Worm (Caenorhabditis elegans) whole organism, mixed stage, embryonic: ENCODE measurements around the gene Y113G7B.11.
A peak's percentile ranks its signal among the peaks of the same experiment; 100 is the strongest.

ENCODE experiments used
- M03D4.4 ChIP-seq: sonication (generic microtip); optimal IDR thresholded peaks from 2 replicates; lab custom pipeline; 2017; ENCODE audit warnings: mild to moderate bottlenecking, missing genetic modification characterization, missing compliant biosample characterization
- bed-3 ChIP-seq: fragments of 200-800 bp; sonication (Bioruptor generic); optimal IDR thresholded peaks from 3 replicates; lab custom pipeline; 2018; ENCODE audit warnings: mild to moderate bottlenecking, missing genetic modification characterization, moderate library complexity, missing compliant biosample characterization
- blmp-1 ChIP-seq: fragments of 150-350 bp; optimal IDR thresholded peaks from 2 replicates; lab custom pipeline; 2014; ENCODE audit warnings: missing biosample characterization, missing genetic modification characterization
- ceh-39 ChIP-seq: fragments of 150-350 bp; optimal IDR thresholded peaks from 2 replicates; lab custom pipeline; 2014; ENCODE audit warnings: missing biosample characterization, missing genetic modification characterization
- ceh-43 ChIP-seq: fragments of 200-800 bp; sonication (Bioruptor generic); optimal IDR thresholded peaks from 2 replicates; lab custom pipeline; 2018; ENCODE audit warnings: mild to moderate bottlenecking, missing genetic modification characterization, moderate library complexity, missing compliant biosample characterization
- ceh-83 ChIP-seq: fragments of 200-800 bp; sonication (Bioruptor generic); optimal IDR thresholded peaks from 2 replicates; lab custom pipeline; 2018; ENCODE audit warnings: mild to moderate bottlenecking, missing genetic modification characterization, missing compliant biosample characterization
- ces-1 ChIP-seq: fragments of 150-350 bp; optimal IDR thresholded peaks from 2 replicates; lab custom pipeline; 2014; ENCODE audit warnings: missing biosample characterization, missing genetic modification reagents, missing genetic modification characterization
- cnd-1 ChIP-seq: fragments of 200-800 bp; sonication (Bioruptor generic); optimal IDR thresholded peaks from 2 replicates; lab custom pipeline; 2018; ENCODE audit warnings: mild to moderate bottlenecking, missing genetic modification characterization, missing compliant biosample characterization
- drap-1 ChIP-seq: fragments of 200-800 bp; sonication (Bioruptor generic); optimal IDR thresholded peaks from 3 replicates; lab custom pipeline; 2018; ENCODE audit warnings: mild to moderate bottlenecking, missing genetic modification characterization, missing compliant biosample characterization
- elt-3 ChIP-seq: fragments of 150-350 bp; optimal IDR thresholded peaks from 2 replicates; lab custom pipeline; 2014; ENCODE audit warnings: missing biosample characterization, missing genetic modification characterization
- flh-1 ChIP-seq: fragments of 200-800 bp; sonication (Bioruptor generic); optimal IDR thresholded peaks from 2 replicates; lab custom pipeline; 2018; ENCODE audit warnings: mild to moderate bottlenecking, missing genetic modification characterization, moderate library complexity, missing compliant biosample characterization
- ham-2 ChIP-seq: fragments of 200-800 bp; sonication (Bioruptor generic); optimal IDR thresholded peaks from 2 replicates; lab custom pipeline; 2018; ENCODE audit warnings: mild to moderate bottlenecking, missing genetic modification characterization, missing compliant biosample characterization
- hlh-1 ChIP-seq: fragments of 150-350 bp; optimal IDR thresholded peaks from 2 replicates; lab custom pipeline; 2014; ENCODE audit warnings: missing biosample characterization, missing genetic modification reagents, missing genetic modification characterization
- lin-13 ChIP-seq: fragments of 150-350 bp; optimal IDR thresholded peaks from 2 replicates; lab custom pipeline; 2014; ENCODE audit warnings: missing biosample characterization, missing genetic modification characterization
- lin-32 ChIP-seq: fragments of 200-800 bp; sonication (Bioruptor generic); optimal IDR thresholded peaks from 2 replicates; lab custom pipeline; 2018; ENCODE audit warnings: mild to moderate bottlenecking, missing genetic modification characterization, missing compliant biosample characterization
- lsy-2 ChIP-seq: fragments of 150-350 bp; optimal IDR thresholded peaks from 2 replicates; lab custom pipeline; 2014; ENCODE audit warnings: missing biosample characterization, missing genetic modification characterization
- mab-5 ChIP-seq: fragments of 150-350 bp; optimal IDR thresholded peaks from 2 replicates; lab custom pipeline; 2014; ENCODE audit warnings: missing biosample characterization, missing genetic modification characterization
- mep-1 ChIP-seq: fragments of 150-350 bp; optimal IDR thresholded peaks from 2 replicates; lab custom pipeline; 2017; ENCODE audit warnings: missing biosample characterization, missing genetic modification reagents, missing genetic modification characterization, inconsistent platforms
- mls-2 ChIP-seq: sonication (generic microtip); optimal IDR thresholded peaks from 2 replicates; lab custom pipeline; 2016; ENCODE audit warnings: mild to moderate bottlenecking, missing genetic modification characterization, moderate library complexity, missing compliant biosample characterization
- nhr-12 ChIP-seq: fragments of 150-350 bp; optimal IDR thresholded peaks from 2 replicates; lab custom pipeline; 2014; ENCODE audit warnings: missing biosample characterization, missing genetic modification characterization
- nhr-2 ChIP-seq: fragments of 150-350 bp; optimal IDR thresholded peaks from 2 replicates; lab custom pipeline; 2014; ENCODE audit warnings: missing biosample characterization, missing genetic modification characterization
- nhr-237 ChIP-seq: fragments of 150-350 bp; optimal IDR thresholded peaks from 2 replicates; lab custom pipeline; 2014; ENCODE audit warnings: missing biosample characterization, missing genetic modification characterization
- nhr-28 ChIP-seq: fragments of 150-350 bp; optimal IDR thresholded peaks from 2 replicates; lab custom pipeline; 2014; ENCODE audit warnings: missing biosample characterization, missing genetic modification characterization
- nhr-76 ChIP-seq: sonication (generic microtip); optimal IDR thresholded peaks from 2 replicates; lab custom pipeline; 2017; ENCODE audit warnings: missing biosample characterization, missing genetic modification characterization
- pha-4 ChIP-seq: fragments of 150-350 bp; optimal IDR thresholded peaks from 2 replicates; lab custom pipeline; 2018; ENCODE audit warnings: missing biosample characterization, missing genetic modification reagents, missing genetic modification characterization
- sem-2 ChIP-seq: fragments of 200-800 bp; sonication (Bioruptor generic); optimal IDR thresholded peaks from 2 replicates; lab custom pipeline; 2018; ENCODE audit warnings: mild to moderate bottlenecking, missing genetic modification characterization, missing compliant biosample characterization
- snpc-4 ChIP-seq: fragments of 150-350 bp; optimal IDR thresholded peaks from 2 replicates; lab custom pipeline; 2014; ENCODE audit warnings: missing biosample characterization, missing genetic modification characterization
- sptf-1 ChIP-seq: sonication (generic microtip); optimal IDR thresholded peaks from 2 replicates; lab custom pipeline; 2017; ENCODE audit warnings: mild to moderate bottlenecking, missing genetic modification characterization, moderate library complexity, missing compliant biosample characterization
- tbx-8 ChIP-seq: fragments of 200-800 bp; sonication (Bioruptor generic); optimal IDR thresholded peaks from 2 replicates; lab custom pipeline; 2018; ENCODE audit warnings: mild to moderate bottlenecking, missing genetic modification characterization, moderate library complexity, missing compliant biosample characterization
- unc-120 ChIP-seq: sonication (generic microtip); optimal IDR thresholded peaks from 2 replicates; lab custom pipeline; 2017; ENCODE audit warnings: missing genetic modification characterization, missing compliant biosample characterization; ENCODE audit not compliant: poor library complexity, severe bottlenecking
- unc-39 ChIP-seq: fragments of 150-350 bp; optimal IDR thresholded peaks from 2 replicates; lab custom pipeline; 2014; ENCODE audit warnings: missing biosample characterization, missing genetic modification characterization
- unc-62 ChIP-seq: fragments of 150-350 bp; optimal IDR thresholded peaks from 2 replicates; lab custom pipeline; 2014; ENCODE audit warnings: missing biosample characterization, missing genetic modification reagents, missing genetic modification characterization
- zip-8 ChIP-seq: fragments of 150-350 bp; optimal IDR thresholded peaks from 2 replicates; lab custom pipeline; 2014; ENCODE audit warnings: missing biosample characterization, missing genetic modification characterization
- ztf-11 ChIP-seq: fragments of 150-350 bp; optimal IDR thresholded peaks from 2 replicates; lab custom pipeline; 2014; ENCODE audit warnings: missing biosample characterization, missing genetic modification characterization

Y113G7B.11 gene

ce11 chrV:20233743-20234142, 18.6 kb upstream of the Y113G7B.11 start, which contains the start of gene Y113G7B.15:
TSS of gene Y113G7B.15 (minus strand) at chrV:20233843.
- TF ChIP-seq ces-1 (GFP tag; lab: Kevin White, UChicago) (no peak), blmp-1 (no peak), nhr-28 (tag; lab: Kevin White, UChicago) (no peak), lsy-2 (tag; lab: Kevin White, UChicago) (no peak), lin-13 (no peak), elt-3 (tag; lab: Kevin White, UChicago) (no peak), lin-32 (GFP tag; lab: Kevin White, UChicago) (no peak), sptf-1 (tag; lab: Kevin White, UChicago) (no peak), cnd-1 (tag; lab: Kevin White, UChicago) (no peak), snpc-4 (tag; lab: Kevin White, UChicago) (no peak), tbx-8 (GFP tag; lab: Kevin White, UChicago) (no peak), ceh-43 (GFP tag; lab: Kevin White, UChicago) (no peak), ceh-39 (tag; lab: Kevin White, UChicago) (no peak), mls-2 (tag; lab: Kevin White, UChicago) (no peak), nhr-76 (no peak), nhr-2 (tag; lab: Kevin White, UChicago) (no peak), zip-8 (no peak), mep-1 (tag; lab: Kevin White, UChicago) (no peak), drap-1 (GFP tag; lab: Kevin White, UChicago) (no peak), bed-3 (GFP tag; lab: Kevin White, UChicago) (no peak)

DNA sequence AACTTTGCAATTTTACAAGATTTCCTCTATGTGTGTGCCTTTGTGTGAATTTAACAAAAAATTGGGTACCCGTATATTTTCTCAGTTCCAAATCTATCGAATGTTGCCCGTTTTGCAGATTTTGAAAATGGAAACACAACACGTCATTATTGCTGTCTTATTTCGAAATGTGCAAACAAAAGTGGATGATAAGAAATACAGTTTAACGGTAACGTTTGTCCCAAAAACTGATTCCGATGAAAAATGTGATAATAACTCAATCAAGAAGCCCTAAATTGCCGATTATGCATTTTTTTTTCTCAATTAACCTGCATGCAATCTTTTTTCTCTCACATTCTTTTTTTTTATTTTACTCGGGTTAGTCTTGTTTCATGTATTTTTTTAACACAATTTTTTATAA, 10.2 kb upstream of the Y113G7B.11 start:
- TF ChIP-seq ztf-11 (tag; lab: Kevin White, UChicago) (no peak), nhr-12 (no peak), mab-5 (tag; lab: Kevin White, UChicago) (no peak), ham-2 (GFP tag; lab: Kevin White, UChicago) (no peak), ceh-83 (GFP tag; lab: Kevin White, UChicago) (no peak), blmp-1 (no peak), sem-2 (GFP tag; lab: Kevin White, UChicago) (no peak), pha-4 (no peak), lsy-2 (tag; lab: Kevin White, UChicago) (no peak), tbx-8 (GFP tag; lab: Kevin White, UChicago) (no peak), unc-39 (no peak)
- TF ChIP-seq, all 35 proteins: peak for 0

DNA sequence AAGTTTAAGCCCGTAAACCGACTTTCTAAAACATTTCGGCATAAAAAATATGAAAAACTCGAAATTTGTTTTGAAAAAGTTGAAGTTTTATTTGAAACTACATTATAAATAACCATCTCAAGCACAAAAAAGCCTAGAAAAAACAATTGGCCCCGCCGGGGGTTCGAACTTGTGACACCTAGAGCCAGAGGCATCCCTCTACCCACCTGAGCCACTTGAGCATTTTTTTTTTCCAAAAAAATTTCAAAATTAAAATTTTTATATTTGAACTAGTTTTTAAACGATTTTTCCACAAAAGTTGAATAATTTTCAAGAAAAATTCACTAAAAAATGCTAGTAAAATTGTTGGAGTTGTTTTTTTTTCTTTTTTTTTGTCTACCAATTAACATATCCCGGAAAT, 8.6 kb upstream of the Y113G7B.11 start:
- TF ChIP-seq unc-120 (tag; lab: Kevin White, UChicago) (no peak), flh-1 (GFP tag; lab: Kevin White, UChicago) (no peak), cnd-1 (tag; lab: Kevin White, UChicago) (no peak), zip-8 (no peak), unc-62 (GFP tag; lab: Kevin White, UChicago) (no peak), lin-13 (no peak)

DNA sequence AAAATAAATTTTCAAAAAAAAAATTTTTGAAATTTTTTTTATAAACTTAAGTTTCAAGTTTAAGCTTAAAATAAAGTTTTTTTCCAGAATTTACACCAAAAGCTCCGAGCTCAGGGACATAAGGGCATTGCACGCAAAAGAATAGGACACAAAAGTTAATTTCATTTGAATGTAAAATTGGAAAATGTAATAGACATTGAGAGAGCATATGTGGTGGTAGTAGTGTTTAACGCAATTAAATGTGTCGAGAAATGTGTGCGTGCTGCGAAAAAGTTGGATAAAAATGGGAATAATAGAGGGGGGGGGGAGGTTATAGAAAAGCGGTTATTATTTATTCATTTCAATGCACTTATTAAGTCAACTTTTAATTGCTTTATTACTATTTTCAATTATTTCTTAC, 5.5 kb upstream of the Y113G7B.11 start:
- TF ChIP-seq nhr-237 (tag; lab: Kevin White, UChicago): no peak
- peak; percentile 33 for TF ChIP-seq ceh-43 (GFP tag; lab: Kevin White, UChicago)
- TF ChIP-seq ces-1 (GFP tag; lab: Kevin White, UChicago): peak; percentile 98
- TF ChIP-seq unc-120 (tag; lab: Kevin White, UChicago): no peak
- TF ChIP-seq, all 35 proteins: peak for 2

DNA sequence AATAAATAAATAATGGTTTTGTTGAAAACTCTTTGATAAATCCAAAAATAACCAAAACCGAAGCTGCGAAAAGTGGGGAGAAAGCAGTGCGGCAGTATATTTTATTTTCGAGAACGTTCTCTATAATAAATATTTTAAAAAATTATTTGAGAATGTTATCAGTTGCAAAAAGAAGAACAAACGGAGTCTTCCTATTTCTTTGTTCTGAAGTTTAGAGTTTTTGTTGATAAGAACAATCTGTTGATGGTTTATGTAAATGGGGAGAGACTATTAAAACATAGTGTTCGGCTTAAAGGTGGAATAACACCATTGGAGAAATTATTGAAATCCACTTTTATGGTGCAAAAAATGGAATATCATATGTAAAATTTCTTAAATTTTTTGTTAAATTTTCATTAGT, 2.0 kb downstream of the Y113G7B.11 start:
- no peak for TF ChIP-seq nhr-237 (tag; lab: Kevin White, UChicago)
- TF ChIP-seq, all 35 proteins: peak for 0

DNA sequence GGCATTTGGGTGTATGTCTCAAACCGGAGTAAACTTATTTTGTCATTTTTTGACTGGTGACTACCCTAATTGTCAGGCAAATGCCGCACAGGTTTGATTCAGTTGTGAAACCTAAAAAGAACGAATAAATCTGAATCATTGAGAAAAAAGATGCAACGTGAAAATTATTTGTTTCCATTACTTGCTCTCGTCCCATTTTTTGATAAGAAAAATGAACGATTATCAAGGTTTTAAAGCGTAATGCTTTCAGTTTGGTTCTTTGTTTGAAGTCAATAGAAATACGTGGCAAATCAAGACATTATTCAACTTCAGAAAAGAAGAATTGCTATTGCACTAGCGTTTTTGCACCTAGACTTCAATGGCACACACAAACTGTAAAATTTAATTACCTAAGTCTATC, 2.5 kb downstream of the Y113G7B.11 start, which contains the start of gene Y113G7B.12:
Y113G7B.12 (minus strand) TSS at position 101 of the 400 bp plus-strand sequence.
- TF ChIP-seq hlh-1 (tag; lab: Kevin White, UChicago) (no peak), mls-2 (tag; lab: Kevin White, UChicago) (no peak), zip-8 (no peak), elt-3 (tag; lab: Kevin White, UChicago) (no peak), lsy-2 (tag; lab: Kevin White, UChicago) (no peak), pha-4 (no peak), unc-62 (GFP tag; lab: Kevin White, UChicago) (no peak), drap-1 (GFP tag; lab: Kevin White, UChicago) (no peak), nhr-12 (no peak), sem-2 (GFP tag; lab: Kevin White, UChicago) (no peak), ztf-11 (tag; lab: Kevin White, UChicago) (no peak), bed-3 (GFP tag; lab: Kevin White, UChicago) (no peak), ceh-39 (tag; lab: Kevin White, UChicago) (no peak), nhr-28 (tag; lab: Kevin White, UChicago) (no peak), ham-2 (GFP tag; lab: Kevin White, UChicago) (no peak), cnd-1 (tag; lab: Kevin White, UChicago) (no peak), ceh-83 (GFP tag; lab: Kevin White, UChicago) (no peak), unc-120 (tag; lab: Kevin White, UChicago) (no peak), M03D4.4 (tag; lab: Kevin White, UChicago) (no peak)
